Fruit fly (Drosophila melanogaster) whole organism, embryonic: ENCODE results near the gene P5CDh1.

Experiments
- Bteb2 ChIP-seq: fragments of 200-800 bp; sonication (Bioruptor generic); optimal IDR thresholded peaks from 2 replicates; lab custom pipeline; 2016; ENCODE audit warnings: missing biosample characterization, missing genetic modification characterization
- CG12071 ChIP-seq: fragments of 200-800 bp; sonication (Bioruptor generic); optimal IDR thresholded peaks from 3 replicates; lab custom pipeline; 2018; ENCODE audit warnings: missing biosample characterization, mild to moderate bottlenecking, missing genetic modification characterization
- CG12104 ChIP-seq: fragments of 200-800 bp; sonication (Bioruptor generic); optimal IDR thresholded peaks from 3 replicates; lab custom pipeline; 2016; ENCODE audit warnings: missing biosample characterization, missing genetic modification characterization
- CG12299 ChIP-seq: fragments of 200-800 bp; sonication (Bioruptor generic); optimal IDR thresholded peaks from 2 replicates; lab custom pipeline; 2018; ENCODE audit warnings: missing biosample characterization, mild to moderate bottlenecking, missing genetic modification characterization
- CG1233 ChIP-seq: fragments of 200-800 bp; sonication (Bioruptor generic); optimal IDR thresholded peaks from 4 replicates; lab custom pipeline; 2018; ENCODE audit warnings: missing biosample characterization, mild to moderate bottlenecking, missing genetic modification characterization
- CG12769 ChIP-seq: fragments of 200-800 bp; sonication (Bioruptor generic); optimal IDR thresholded peaks from 2 replicates; lab custom pipeline; 2019; ENCODE audit warnings: missing biosample characterization, mild to moderate bottlenecking, missing genetic modification characterization, moderate library complexity
- CG12942 ChIP-seq: fragments of 200-800 bp; sonication (Bioruptor generic); optimal IDR thresholded peaks from 3 replicates; lab custom pipeline; 2016; ENCODE audit warnings: missing biosample characterization, missing genetic modification characterization
- CG13894 ChIP-seq: fragments of 200-800 bp; sonication (Bioruptor generic); optimal IDR thresholded peaks from 3 replicates; lab custom pipeline; 2018; ENCODE audit warnings: missing biosample characterization, mild to moderate bottlenecking, missing genetic modification characterization, moderate library complexity
- CG14710 ChIP-seq: fragments of 200-800 bp; sonication (Bioruptor generic); optimal IDR thresholded peaks from 3 replicates; lab custom pipeline; 2019; ENCODE audit warnings: missing biosample characterization, mild to moderate bottlenecking, missing genetic modification characterization, moderate library complexity
- CG1529 ChIP-seq: fragments of 200-800 bp; sonication (Bioruptor generic); optimal IDR thresholded peaks from 3 replicates; lab custom pipeline; 2018; ENCODE audit warnings: missing biosample characterization, missing genetic modification characterization
- CG15696 ChIP-seq: fragments of 200-800 bp; sonication (Bioruptor generic); optimal IDR thresholded peaks from 2 replicates; lab custom pipeline; 2019; ENCODE audit warnings: missing biosample characterization, mild to moderate bottlenecking, missing genetic modification characterization, moderate library complexity
- CG17568 ChIP-seq: fragments of 200-800 bp; sonication (Bioruptor generic); optimal IDR thresholded peaks from 2 replicates; lab custom pipeline; 2018; ENCODE audit warnings: missing biosample characterization, mild to moderate bottlenecking, missing genetic modification characterization, moderate library complexity
- CG30020 ChIP-seq: fragments of 200-800 bp; optimal IDR thresholded peaks from 2 replicates; lab custom pipeline; 2019; ENCODE audit warnings: missing biosample characterization, mild to moderate bottlenecking, missing genetic modification characterization, moderate library complexity
- CG30431 ChIP-seq: fragments of 200-800 bp; sonication (Bioruptor generic); optimal IDR thresholded peaks from 2 replicates; lab custom pipeline; 2017; ENCODE audit warnings: missing biosample characterization, missing genetic modification characterization
- CG3065 ChIP-seq: fragments of 200-800 bp; sonication (Bioruptor generic); optimal IDR thresholded peaks from 2 replicates; lab custom pipeline; 2016; ENCODE audit warnings: missing biosample characterization, missing genetic modification characterization
- CG33213 ChIP-seq: fragments of 200-800 bp; sonication (Bioruptor generic); optimal IDR thresholded peaks from 3 replicates; lab custom pipeline; 2016; ENCODE audit warnings: missing biosample characterization, missing genetic modification characterization
- CG33557 ChIP-seq: fragments of 200-800 bp; sonication (Bioruptor generic); optimal IDR thresholded peaks from 2 replicates; lab custom pipeline; 2019; ENCODE audit warnings: missing biosample characterization, mild to moderate bottlenecking, missing genetic modification characterization, moderate library complexity
- CG34376 ChIP-seq: fragments of 200-800 bp; sonication (Bioruptor generic); optimal IDR thresholded peaks from 2 replicates; lab custom pipeline; 2018; ENCODE audit warnings: missing biosample characterization, mild to moderate bottlenecking, missing genetic modification characterization
- CG7372 ChIP-seq: fragments of 200-800 bp; sonication (Bioruptor generic); IDR thresholded peaks from 2 replicates; pipeline ENCODE4 v1.3.6; 2022; ENCODE audit warnings: missing biosample characterization, missing genetic modification characterization
- CG8924 ChIP-seq: fragments of 200-800 bp; optimal IDR thresholded peaks from 3 replicates; lab custom pipeline; 2019; ENCODE audit warnings: missing biosample characterization, mild to moderate bottlenecking, missing genetic modification characterization, moderate library complexity
- CTCF ChIP-seq: fragments of 200-800 bp; sonication (Bioruptor generic); optimal IDR thresholded peaks from 2 replicates; lab custom pipeline; 2017; ENCODE audit warnings: missing biosample characterization, mild to moderate bottlenecking, missing genetic modification characterization, moderate library complexity
- Dad ChIP-seq: fragments of 200-800 bp; sonication (Bioruptor generic); optimal IDR thresholded peaks from 3 replicates; lab custom pipeline; 2016; ENCODE audit warnings: missing biosample characterization, missing genetic modification characterization
- Dll ChIP-seq: fragments of 200-800 bp; sonication (Bioruptor generic); IDR thresholded peaks from 4 replicates; pipeline ENCODE4 v1.3.6; 2022; ENCODE audit warnings: missing biosample characterization, missing genetic modification characterization; ENCODE audit not compliant: partially characterized antibody
- Dref ChIP-seq: fragments of 200-800 bp; sonication (Bioruptor generic); IDR thresholded peaks from 2 replicates; pipeline ENCODE4 v1.3.6; 2022; ENCODE audit warnings: missing biosample characterization, missing genetic modification characterization
- H15 ChIP-seq: fragments of 200-800 bp; sonication (Bioruptor generic); IDR thresholded peaks from 3 replicates; pipeline ENCODE4 v1.3.6; 2022; ENCODE audit warnings: missing biosample characterization, missing genetic modification characterization
- H2.0 ChIP-seq: fragments of 200-800 bp; sonication (Bioruptor generic); IDR thresholded peaks from 2 replicates; pipeline ENCODE4 v1.3.6; 2022; ENCODE audit warnings: missing biosample characterization, missing genetic modification characterization
- HLHmδ ChIP-seq: fragments of 200-800 bp; sonication (Bioruptor generic); optimal IDR thresholded peaks from 2 replicates; lab custom pipeline; 2018; ENCODE audit warnings: missing biosample characterization, mild to moderate bottlenecking, missing genetic modification characterization, moderate library complexity
- HmgD ChIP-seq: fragments of 200-800 bp; sonication (Bioruptor generic); optimal IDR thresholded peaks from 3 replicates; lab custom pipeline; 2016; ENCODE audit warnings: missing biosample characterization, missing genetic modification characterization
- Nf-YB ChIP-seq: fragments of 200-800 bp; sonication (Bioruptor generic); optimal IDR thresholded peaks from 3 replicates; lab custom pipeline; 2019; ENCODE audit warnings: missing biosample characterization, mild to moderate bottlenecking, missing genetic modification characterization, moderate library complexity
- Trl ChIP-seq, 3 experiments: fragments of >200 bp in 2 of 3; fragments of 200-800 bp in 1 of 3; sonication (Bioruptor generic) in 1 of 3; optimal IDR thresholded peaks; 2 replicates in 1 of 3; 3 replicates in 2 of 3; lab custom pipeline; 2016 to 2017; ENCODE audit warnings: missing biosample characterization in 1 of 3, missing genetic modification characterization in 1 of 3
- Vsx1 ChIP-seq: fragments of 200-800 bp; sonication (Bioruptor generic); optimal IDR thresholded peaks from 2 replicates; lab custom pipeline; 2017; ENCODE audit warnings: missing biosample characterization, mild to moderate bottlenecking, missing genetic modification characterization, missing genetic modification reagents
- bsh ChIP-seq, 2 experiments: fragments of 200-800 bp; sonication (Bioruptor generic); optimal IDR thresholded peaks; 2 replicates each; lab custom pipeline; 2017 to 2018; ENCODE audit warnings: mild to moderate bottlenecking in 2 of 2, missing biosample characterization in 2 of 2, missing genetic modification characterization in 2 of 2, moderate library complexity in 1 of 2
- croc ChIP-seq: fragments of 200-800 bp; sonication (Bioruptor generic); conservative IDR thresholded peaks from 3 replicates; pipeline ENCODE4 v1.3.6; 2022; ENCODE audit warnings: missing biosample characterization, missing genetic modification characterization
- danr ChIP-seq: fragments of 200-800 bp; sonication (Bioruptor generic); IDR thresholded peaks from 2 replicates; pipeline ENCODE4 v1.3.6; 2022; ENCODE audit warnings: missing biosample characterization, missing genetic modification characterization
- dati ChIP-seq: fragments of 200-800 bp; sonication (Bioruptor generic); IDR thresholded peaks from 2 replicates; pipeline ENCODE4 v1.3.6; 2022; ENCODE audit warnings: missing biosample characterization, missing genetic modification characterization
- ems ChIP-seq: fragments of 200-800 bp; sonication (Bioruptor generic); optimal IDR thresholded peaks from 3 replicates; lab custom pipeline; 2016; ENCODE audit warnings: missing biosample characterization, missing genetic modification characterization
- gfzf ChIP-seq: fragments of 200-800 bp; sonication (Bioruptor generic); optimal IDR thresholded peaks from 2 replicates; lab custom pipeline; 2016; ENCODE audit warnings: missing biosample characterization, mild to moderate bottlenecking, missing genetic modification characterization, moderate library complexity
- hb ChIP-seq: fragments of 200-800 bp; sonication (Bioruptor generic); IDR thresholded peaks from 3 replicates; pipeline ENCODE4 v1.3.6; 2022; ENCODE audit warnings: missing biosample characterization, missing genetic modification characterization; ENCODE audit not compliant: partially characterized antibody
- hth ChIP-seq: fragments of >200 bp; optimal IDR thresholded peaks from 2 replicates; lab custom pipeline; 2017; ENCODE audit warnings: inconsistent platforms
- kah ChIP-seq: fragments of 200-800 bp; sonication (Bioruptor generic); optimal IDR thresholded peaks from 2 replicates; lab custom pipeline; 2018; ENCODE audit warnings: missing biosample characterization, mild to moderate bottlenecking, missing genetic modification characterization
- knrl ChIP-seq: fragments of 200-800 bp; sonication (Bioruptor generic); IDR thresholded peaks from 3 replicates; pipeline ENCODE4 v1.3.6; 2022; ENCODE audit warnings: missing biosample characterization, missing genetic modification characterization; ENCODE audit not compliant: partially characterized antibody
- oc ChIP-seq: fragments of 200-800 bp; sonication (Bioruptor generic); optimal IDR thresholded peaks from 2 replicates; lab custom pipeline; 2018; ENCODE audit warnings: missing biosample characterization, mild to moderate bottlenecking, missing genetic modification characterization, moderate library complexity
- onecut ChIP-seq: fragments of 200-800 bp; sonication (Bioruptor generic); IDR thresholded peaks from 2 replicates; pipeline ENCODE4 v1.3.6; 2022; ENCODE audit warnings: missing biosample characterization, missing genetic modification characterization
- otp ChIP-seq: fragments of 200-800 bp; sonication (Bioruptor generic); IDR thresholded peaks from 3 replicates; pipeline ENCODE4, ENCODE4 v1.3.6; 2022; ENCODE audit warnings: missing biosample characterization, missing genetic modification characterization
- prd ChIP-seq, 3 experiments: fragments of >200 bp in 2 of 3; fragments of 200-800 bp in 1 of 3; sonication (Bioruptor generic) in 1 of 3; optimal IDR thresholded peaks in 2 of 3; IDR thresholded peaks in 1 of 3; 2 replicates in 2 of 3; 3 replicates in 1 of 3; pipeline versions ENCODE4 v1.3.6 to Lab custom; 2017 to 2022; ENCODE audit warnings: missing biosample characterization in 1 of 3, missing genetic modification characterization in 1 of 3
- pum ChIP-seq: fragments of 200-800 bp; sonication (Bioruptor generic); optimal IDR thresholded peaks from 2 replicates; lab custom pipeline; 2016; ENCODE audit warnings: missing biosample characterization, missing genetic modification characterization
- seq ChIP-seq: fragments of 200-800 bp; sonication (Bioruptor generic); IDR thresholded peaks from 2 replicates; pipeline ENCODE4 v1.3.6; 2022; ENCODE audit warnings: missing biosample characterization, missing genetic modification characterization
- tio ChIP-seq: fragments of 200-800 bp; sonication (Bioruptor generic); optimal IDR thresholded peaks from 2 replicates; lab custom pipeline; 2017; ENCODE audit warnings: missing biosample characterization, missing genetic modification characterization, inconsistent platforms
- unpg ChIP-seq: fragments of 200-800 bp; sonication (Bioruptor generic); optimal IDR thresholded peaks from 3 replicates; lab custom pipeline; 2018; ENCODE audit warnings: missing biosample characterization, mild to moderate bottlenecking, missing genetic modification characterization, moderate library complexity

Gene P5CDh1

dm6 chr3L:21824725-21825353, 16.3 kb downstream of the P5CDh1 start, which contains the start of gene eIF2A (continued):
- TF ChIP-seq otp (GFP tag; lab: Robert Waterston, UW): 0 out of 3 replicates have a peak, but pooled peaks have one; percentile 14
- TF ChIP-seq CG12071: peak; percentile 58
- TF ChIP-seq CG3065 (GFP tag; lab: Kevin White, UChicago): peak; percentile 2
- TF ChIP-seq Nf-YB (GFP tag; lab: Kevin White, UChicago): peak; percentile 35
- TF ChIP-seq Dref: peak; percentile 99
- no peak for TF ChIP-seq CG30431 (GFP tag; lab: Kevin White, UChicago)
- TF ChIP-seq prd (optimal IDR thresholded peaks at IDR 0.05; lab: Kevin White, UChicago): no peak
- peak; percentile 72; the same call in 2 of the 3 replicates for TF ChIP-seq prd (GFP tag; IDR thresholded peaks at IDR 0.05; lab: Robert Waterston, UW)
- TF ChIP-seq CG12299 (tag; lab: Kevin White, UChicago): no peak
- TF ChIP-seq CG14710: peak; percentile 87
- TF ChIP-seq onecut (GFP tag; lab: Robert Waterston, UW): no peak; the same call in 1 of the 2 replicates
- peak; percentile 62 for TF ChIP-seq ems (GFP tag; lab: Kevin White, UChicago)
- peak; percentile 80 for TF ChIP-seq CG13894 (tag; lab: Kevin White, UChicago)
- TF ChIP-seq H15 (GFP tag; lab: Robert Waterston, UW): 0 out of 3 replicates have a peak, but pooled peaks have one; percentile 24
- peak; percentile 48 for TF ChIP-seq H2.0 (GFP tag; lab: Robert Waterston, UW)
- TF ChIP-seq CG15696 (tag; lab: Kevin White, UChicago): no peak
- no peak for TF ChIP-seq CG1233 (GFP tag; lab: Kevin White, UChicago)
- no peak for TF ChIP-seq CG17568 (GFP tag; lab: Kevin White, UChicago)
- TF ChIP-seq danr (GFP tag; lab: Robert Waterston, UW): no peak
- TF ChIP-seq seq (GFP tag; lab: Robert Waterston, UW): no peak; the same call in 1 of the 2 replicates
- peak; percentile 32 for TF ChIP-seq CG8924 (tag; lab: Kevin White, UChicago)
- no peak for TF ChIP-seq dati
- peak; percentile 66 for TF ChIP-seq Dad
- TF ChIP-seq CTCF: peak; percentile 33
- peak; percentile 92 for TF ChIP-seq HmgD (GFP tag; lab: Kevin White, UChicago)
- no peak for TF ChIP-seq tio (GFP tag; lab: Kevin White, UChicago)
- no peak for TF ChIP-seq Trl (optimal IDR thresholded peaks at IDR 0.05; lab: Kevin White, UChicago)
- TF ChIP-seq Trl (GFP tag; optimal IDR thresholded peaks at IDR 0.05; lab: Kevin White, UChicago): peak; percentile 82
- TF ChIP-seq Bteb2 (GFP tag; lab: Kevin White, UChicago): peak; percentile 57
- peak; percentile 9 for TF ChIP-seq CG33557 (GFP tag; lab: Kevin White, UChicago)
- peak; percentile 70 for TF ChIP-seq HLHmδ (GFP tag; lab: Kevin White, UChicago)
- TF ChIP-seq CG7372: no peak
- peak; percentile 31 for TF ChIP-seq CG12942 (GFP tag; lab: Kevin White, UChicago)
- peak; percentile 85 for TF ChIP-seq CG33213 (GFP tag; lab: Kevin White, UChicago)
- TF ChIP-seq CG1529 (GFP tag; lab: Kevin White, UChicago): no peak
- TF ChIP-seq CG12769 (tag; lab: Kevin White, UChicago): no peak
- TF ChIP-seq Vsx1 (GFP tag; lab: Kevin White, UChicago): no peak
- peak; percentile 45 for TF ChIP-seq unpg (GFP tag; lab: Kevin White, UChicago)
- no peak for TF ChIP-seq CG12104
- TF ChIP-seq gfzf: peak; percentile 51
- peak; percentile 76 for TF ChIP-seq Dll (GFP tag; lab: Robert Waterston, UW)
- TF ChIP-seq knrl (GFP tag; lab: Robert Waterston, UW): peak; percentile 72
- peak; percentile 51 for TF ChIP-seq CG34376
- TF ChIP-seq oc (tag; lab: Kevin White, UChicago): no peak
- TF ChIP-seq kah: peak; percentile 53
- TF ChIP-seq bsh (GFP tag; optimal IDR thresholded peaks at IDR 0.05; lab: Kevin White, UChicago): peak in 1 of 2 experiments; percentile 47
- no peak for TF ChIP-seq hth
- TF ChIP-seq croc: no peak
- TF ChIP-seq pum (GFP tag; lab: Kevin White, UChicago): peak; percentile 23
- no peak for TF ChIP-seq hb (GFP tag; lab: Robert Waterston, UW)
- TF ChIP-seq CG30020 (tag; lab: Kevin White, UChicago): peak; percentile 56
